Worm (Caenorhabditis elegans): ENCODE data around the gene F49F1.15.

Gene F49F1.15

DNA sequence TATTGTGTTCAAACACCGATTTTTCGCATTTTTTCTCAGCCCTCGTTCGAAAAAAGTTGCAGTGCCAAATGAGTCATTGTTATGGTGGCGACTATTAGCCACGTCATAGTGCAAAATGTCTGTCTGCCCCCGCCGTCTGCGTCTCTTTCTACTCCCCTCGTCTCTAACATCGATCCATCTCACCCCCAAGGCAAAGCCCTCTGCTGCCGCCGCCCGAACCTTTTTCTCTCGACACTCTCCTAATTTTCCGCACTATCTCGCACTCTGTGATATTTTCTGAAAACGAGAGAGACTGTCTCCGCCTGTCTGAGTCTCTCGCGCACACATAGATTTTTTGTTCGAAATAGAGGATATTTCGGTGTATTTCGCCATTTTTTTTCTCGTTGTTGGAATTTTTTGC, 21.3 kb downstream of the F49F1.15 start (continued):
- TF ChIP-seq unc-130 (tag; optimal IDR thresholded peaks at IDR 0.05): no peak

DNA sequence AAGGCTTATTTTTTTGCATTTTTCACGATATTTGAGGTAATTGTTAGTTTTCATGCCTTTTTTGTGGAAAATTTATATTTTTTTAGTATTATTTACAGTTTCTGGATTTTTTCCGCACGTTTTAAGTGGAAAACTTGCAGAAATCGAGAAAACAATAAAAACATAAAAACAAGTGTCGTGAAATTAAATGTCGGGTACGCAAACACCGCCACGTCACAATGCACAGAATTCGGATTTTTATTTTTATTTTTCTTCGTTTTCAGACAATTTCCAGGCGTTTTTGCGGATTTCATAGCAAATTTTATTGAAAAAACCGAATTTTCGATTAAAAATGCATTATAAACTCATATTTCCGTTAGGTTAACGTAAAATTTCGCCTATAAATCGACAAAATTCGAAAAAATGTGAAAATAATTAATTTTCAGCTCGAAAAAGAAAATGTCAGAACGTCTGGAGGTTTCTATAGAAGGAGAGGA, 28.6 kb downstream of the F49F1.15 start, which contains the start of gene C35B1.2:
Gene C35B1.2, plus strand, starts transcription at position 426 of the 476 bp plus-strand sequence.
- TF ChIP-seq ceh-90 (tag; optimal IDR thresholded peaks at IDR 0.05) (peak; percentile 24), swsn-7 (tag; optimal IDR thresholded peaks at IDR 0.05) (peak; percentile 24), grh-1 (GFP tag; IDR thresholded peaks at IDR 0.05) (no peak), nhr-28 (tag; optimal IDR thresholded peaks at IDR 0.05) (no peak), unc-62 (GFP tag; optimal IDR thresholded peaks at IDR 0.05) (no peak), lsy-2 (tag; optimal IDR thresholded peaks at IDR 0.05) (peak; percentile 43 to 48), nhr-85 (tag) (peak; percentile 63), tlp-1 (tag; optimal IDR thresholded peaks at IDR 0.05) (no peak), nhr-11 (tag; optimal IDR thresholded peaks at IDR 0.05) (no peak), lin-39 (tag; optimal IDR thresholded peaks at IDR 0.05) (peak; percentile 28), mep-1 (tag; optimal IDR thresholded peaks at IDR 0.05) (peak; percentile 43), skn-1 (tag; optimal IDR thresholded peaks at IDR 0.05) (no peak), nhr-71 (tag; optimal IDR thresholded peaks at IDR 0.05) (peak; percentile 43), lin-35 (GFP tag; optimal IDR thresholded peaks at IDR 0.05) (peak in 1 of 2 experiments; percentile 17), ztf-11 (tag; optimal IDR thresholded peaks at IDR 0.05) (no peak), snu-23 (GFP tag; optimal IDR thresholded peaks at IDR 0.05) (peak; percentile 41), F16B12.6 (tag; optimal IDR thresholded peaks at IDR 0.05) (peak; percentile 86), dpl-1 (GFP tag; optimal IDR thresholded peaks at IDR 0.05) (peak; percentile 2 to 57 (median 54)), efl-1 (optimal IDR thresholded peaks at IDR 0.05) (peak; percentile 31 to 55), efl-1 (GFP tag; optimal IDR thresholded peaks at IDR 0.05 in 1 of 2) (peak; percentile 36 to 88), vab-15 (tag; optimal IDR thresholded peaks at IDR 0.05) (no peak), dsc-1 (tag; optimal IDR thresholded peaks at IDR 0.05) (peak; percentile 29), mdl-1 (tag; optimal IDR thresholded peaks at IDR 0.05) (no peak), elt-2 (tag; optimal IDR thresholded peaks at IDR 0.05) (no peak), xbp-1 (tag; optimal IDR thresholded peaks at IDR 0.05) (peak; percentile 29), nhr-47 (tag; optimal IDR thresholded peaks at IDR 0.05) (peak; percentile 43), nhr-20 (tag; optimal IDR thresholded peaks at IDR 0.05) (peak; percentile 11), hlh-4 (tag; optimal IDR thresholded peaks at IDR 0.05) (no peak), lir-3 (tag; optimal IDR thresholded peaks at IDR 0.05; ENCODE audit: poor library complexity) (no peak), nhr-90 (tag; optimal IDR thresholded peaks at IDR 0.05; ENCODE audit: poor library complexity) (no peak)

DNA sequence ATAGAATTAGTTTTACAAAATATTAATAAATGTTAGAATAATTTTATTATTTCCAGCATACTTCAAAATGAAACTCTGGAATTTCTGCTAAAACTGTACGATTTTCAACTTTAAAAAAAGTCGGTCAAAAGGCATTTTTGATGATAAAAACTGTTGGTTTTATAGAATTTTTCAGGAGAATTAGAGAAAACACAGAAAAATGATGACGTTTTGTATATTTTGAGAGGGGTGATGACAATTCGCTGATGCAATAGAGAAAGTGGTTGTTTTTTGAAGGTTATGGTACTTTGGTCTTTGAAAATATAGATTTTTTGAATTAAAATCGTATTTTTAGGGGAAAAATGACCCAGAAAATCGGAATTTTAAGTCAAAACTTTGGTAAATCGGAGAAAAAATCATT, 29.4 kb downstream of the F49F1.15 start:
- TF ChIP-seq elt-2 (tag; optimal IDR thresholded peaks at IDR 0.05): peak; percentile 48
- TF ChIP-seq skn-1 (tag; optimal IDR thresholded peaks at IDR 0.05): peak; percentile 98
- peak; percentile 27 for TF ChIP-seq snu-23 (GFP tag; optimal IDR thresholded peaks at IDR 0.05)
- peak; percentile 8 for TF ChIP-seq blmp-1 (tag; optimal IDR thresholded peaks at IDR 0.05)
- TF ChIP-seq nhr-19 (GFP tag; conservative IDR thresholded peaks at IDR 0.05): peak; percentile 28; the same call in 1 of the 2 replicates
- TF ChIP-seq nhr-85 (tag): peak; percentile 83
- no peak for TF ChIP-seq zag-1 (tag; optimal IDR thresholded peaks at IDR 0.05)
- peak; percentile 7 for TF ChIP-seq nhr-90 (tag; optimal IDR thresholded peaks at IDR 0.05; ENCODE audit: poor library complexity)
- peak in 1 of 2 experiments; percentile 57 for TF ChIP-seq lin-35 (GFP tag; optimal IDR thresholded peaks at IDR 0.05)
- no peak for TF ChIP-seq mdl-1 (tag; optimal IDR thresholded peaks at IDR 0.05)

DNA sequence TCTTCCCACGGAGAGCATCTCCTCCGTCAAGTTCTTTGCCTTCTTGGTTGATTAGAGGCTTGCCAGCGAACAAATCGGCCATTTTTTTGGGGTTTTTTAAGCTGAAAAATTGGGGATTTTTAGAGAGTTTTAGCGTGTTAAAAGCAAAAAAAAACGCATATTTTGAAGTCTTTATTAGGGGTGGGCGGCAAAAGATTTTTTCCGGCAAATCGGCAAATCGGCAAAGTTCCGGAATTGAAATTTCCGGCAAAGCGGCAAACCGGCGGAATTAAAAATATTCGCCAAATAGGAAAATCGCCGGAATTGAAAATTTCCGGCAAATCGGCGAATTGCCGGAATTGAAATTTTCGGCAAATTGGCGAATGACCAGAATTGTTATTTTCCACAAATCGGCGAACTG, 30.3 kb downstream of the F49F1.15 start, which contains the start of gene C35B1.5:
Gene C35B1.5, minus strand, starts transcription at position 101 of the 400 bp plus-strand sequence.
- TF ChIP-seq pag-3 (tag; optimal IDR thresholded peaks at IDR 0.05; ENCODE audit: borderline replicate concordance, insufficient read depth) (no peak), nhr-71 (tag; optimal IDR thresholded peaks at IDR 0.05) (no peak), zip-4 (GFP tag; optimal IDR thresholded peaks at IDR 0.05) (no peak), ceh-8 (GFP tag; optimal IDR thresholded peaks at IDR 0.05) (no peak), pqm-1 (tag; optimal IDR thresholded peaks at IDR 0.05) (no peak), nhr-19 (GFP tag; conservative IDR thresholded peaks at IDR 0.05) (no peak), fkh-8 (tag; optimal IDR thresholded peaks at IDR 0.05) (no peak), blmp-1 (tag; optimal IDR thresholded peaks at IDR 0.05) (no peak), aly-2 (tag; optimal IDR thresholded peaks at IDR 0.05) (no peak), nhr-11 (tag; optimal IDR thresholded peaks at IDR 0.05) (no peak), ceh-90 (tag; optimal IDR thresholded peaks at IDR 0.05) (no peak), nhr-237 (tag; optimal IDR thresholded peaks at IDR 0.05) (no peak), lin-39 (tag; optimal IDR thresholded peaks at IDR 0.05) (no peak), unc-98 (GFP tag; IDR thresholded peaks at IDR 0.05) (no peak), unc-86 (tag; optimal IDR thresholded peaks at IDR 0.05) (no peak), mdl-1 (tag; optimal IDR thresholded peaks at IDR 0.05) (no peak), egl-27 (tag; optimal IDR thresholded peaks at IDR 0.05) (no peak)
